Fruit fly (Drosophila melanogaster) whole organism, embryonic: ENCODE measurements around the gene term.

ENCODE experiments used
- Abd-B ChIP-seq: fragments of 200-800 bp; sonication (Bioruptor generic); optimal IDR thresholded peaks from 2 replicates; lab custom pipeline; 2018; ENCODE audit warnings: missing biosample characterization, mild to moderate bottlenecking, missing genetic modification characterization, moderate library complexity
- Atf-2 ChIP-seq: fragments of 200-800 bp; sonication (Bioruptor generic); optimal IDR thresholded peaks from 2 replicates; lab custom pipeline; 2016; ENCODE audit warnings: missing biosample characterization, missing genetic modification characterization
- BEAF-32 ChIP-seq: fragments of 200-800 bp; sonication (Bioruptor generic); optimal IDR thresholded peaks from 3 replicates; lab custom pipeline; 2017; ENCODE audit warnings: missing biosample characterization, missing genetic modification characterization, mild to moderate bottlenecking, moderate library complexity, missing genetic modification reagents
- Bdp1 ChIP-seq: fragments of 200-800 bp; sonication (Bioruptor generic); optimal IDR thresholded peaks from 3 replicates; lab custom pipeline; 2016; ENCODE audit warnings: missing biosample characterization, missing genetic modification characterization
- CG11085 ChIP-seq: fragments of 200-800 bp; sonication (Bioruptor generic); IDR thresholded peaks from 2 replicates; pipeline ENCODE4 v1.3.6; 2022; ENCODE audit warnings: missing biosample characterization, missing genetic modification characterization
- CG12071 ChIP-seq: fragments of 200-800 bp; sonication (Bioruptor generic); optimal IDR thresholded peaks from 3 replicates; lab custom pipeline; 2018; ENCODE audit warnings: missing biosample characterization, mild to moderate bottlenecking, missing genetic modification characterization
- CG12104 ChIP-seq: fragments of 200-800 bp; sonication (Bioruptor generic); optimal IDR thresholded peaks from 3 replicates; lab custom pipeline; 2016; ENCODE audit warnings: missing biosample characterization, missing genetic modification characterization
- CG12219 ChIP-seq: fragments of 200-800 bp; sonication (Bioruptor generic); optimal IDR thresholded peaks from 3 replicates; lab custom pipeline; 2018; ENCODE audit warnings: missing biosample characterization, mild to moderate bottlenecking, missing genetic modification characterization
- CG13775 ChIP-seq: fragments of 200-800 bp; sonication (Bioruptor generic); optimal IDR thresholded peaks from 3 replicates; lab custom pipeline; 2017; ENCODE audit warnings: missing biosample characterization, mild to moderate bottlenecking, missing genetic modification characterization
- CG14860 ChIP-seq: fragments of 200-800 bp; sonication (Bioruptor generic); IDR thresholded peaks from 3 replicates; pipeline ENCODE4 v1.3.6; 2022; ENCODE audit warnings: missing biosample characterization, missing genetic modification characterization; ENCODE audit not compliant: partially characterized antibody
- CG1529 ChIP-seq: fragments of 200-800 bp; sonication (Bioruptor generic); optimal IDR thresholded peaks from 3 replicates; lab custom pipeline; 2018; ENCODE audit warnings: missing biosample characterization, missing genetic modification characterization
- CG15696 ChIP-seq: fragments of 200-800 bp; sonication (Bioruptor generic); optimal IDR thresholded peaks from 2 replicates; lab custom pipeline; 2019; ENCODE audit warnings: missing biosample characterization, mild to moderate bottlenecking, missing genetic modification characterization, moderate library complexity
- CG16863 ChIP-seq: fragments of 200-800 bp; sonication (Bioruptor generic); optimal IDR thresholded peaks from 3 replicates; lab custom pipeline; 2016; ENCODE audit warnings: missing biosample characterization, missing genetic modification characterization
- CG17186 ChIP-seq: fragments of 200-800 bp; sonication (Bioruptor generic); optimal IDR thresholded peaks from 3 replicates; lab custom pipeline; 2017; ENCODE audit warnings: missing biosample characterization, missing genetic modification reagents, missing genetic modification characterization
- CG17361 ChIP-seq: fragments of 200-800 bp; sonication (Bioruptor generic); IDR thresholded peaks from 3 replicates; pipeline ENCODE4 v1.3.6; 2022; ENCODE audit warnings: missing biosample characterization, missing genetic modification characterization
- CG18599 ChIP-seq: fragments of 200-800 bp; sonication (Bioruptor generic); optimal IDR thresholded peaks from 3 replicates; lab custom pipeline; 2017; ENCODE audit warnings: missing biosample characterization, missing genetic modification characterization, mild to moderate bottlenecking, moderate library complexity, missing genetic modification reagents
- CG18619 ChIP-seq: fragments of 200-800 bp; sonication (Bioruptor generic); optimal IDR thresholded peaks from 3 replicates; lab custom pipeline; 2017; ENCODE audit warnings: missing biosample characterization, mild to moderate bottlenecking, missing genetic modification characterization
- CG2199 ChIP-seq: fragments of 200-800 bp; sonication (Bioruptor generic); IDR thresholded peaks from 3 replicates; pipeline ENCODE4 v1.3.6; 2022; ENCODE audit warnings: missing biosample characterization, missing genetic modification characterization
- CG32772 ChIP-seq: fragments of 200-800 bp; sonication (Bioruptor generic); IDR thresholded peaks from 2 replicates; pipeline ENCODE4 v1.3.6; 2022; ENCODE audit warnings: missing biosample characterization, missing genetic modification characterization
- CG33213 ChIP-seq: fragments of 200-800 bp; sonication (Bioruptor generic); optimal IDR thresholded peaks from 3 replicates; lab custom pipeline; 2016; ENCODE audit warnings: missing biosample characterization, missing genetic modification characterization
- CG4617 ChIP-seq: fragments of 200-800 bp; sonication (Bioruptor generic); optimal IDR thresholded peaks from 3 replicates; lab custom pipeline; 2016; ENCODE audit warnings: missing biosample characterization, missing genetic modification characterization, borderline replicate concordance
- CG8089 ChIP-seq: fragments of 200-800 bp; sonication (Bioruptor generic); optimal IDR thresholded peaks from 3 replicates; lab custom pipeline; 2016; ENCODE audit warnings: missing biosample characterization, missing genetic modification characterization
- CG8290 ChIP-seq, 3 experiments: fragments of 200-800 bp; sonication (Bioruptor generic); optimal IDR thresholded peaks; 2 replicates each; lab custom pipeline; 2016 to 2019; ENCODE audit warnings: missing biosample characterization in 3 of 3, missing genetic modification characterization in 3 of 3, mild to moderate bottlenecking in 2 of 3, moderate library complexity in 1 of 3
- CG8359 ChIP-seq: fragments of 200-800 bp; sonication (Bioruptor generic); optimal IDR thresholded peaks from 2 replicates; lab custom pipeline; 2017; ENCODE audit warnings: missing biosample characterization, mild to moderate bottlenecking, missing genetic modification characterization, borderline replicate concordance
- CkIIα-i1 ChIP-seq: fragments of 200-800 bp; sonication (Bioruptor generic); IDR thresholded peaks from 2 replicates; pipeline ENCODE4 v1.3.6; 2022; ENCODE audit warnings: missing biosample characterization, missing genetic modification characterization
- CoRest ChIP-seq: fragments of 200-800 bp; sonication (Bioruptor generic); optimal IDR thresholded peaks from 3 replicates; lab custom pipeline; 2018; ENCODE audit warnings: missing biosample characterization, mild to moderate bottlenecking, missing genetic modification characterization, moderate library complexity
- D ChIP-seq, 2 experiments: fragments of 200-800 bp in 1 of 2; fragments of >200 bp in 1 of 2; sonication (Bioruptor generic) in 1 of 2; optimal IDR thresholded peaks; 2 replicates in 1 of 2; 3 replicates in 1 of 2; lab custom pipeline; 2017; ENCODE audit warnings: mild to moderate bottlenecking in 1 of 2, missing biosample characterization in 1 of 2, missing genetic modification characterization in 1 of 2, missing genetic modification reagents in 1 of 2
- D19B ChIP-seq: fragments of 200-800 bp; sonication (Bioruptor generic); optimal IDR thresholded peaks from 2 replicates; lab custom pipeline; 2017; ENCODE audit warnings: missing biosample characterization, mild to moderate bottlenecking, missing genetic modification characterization
- Dip3 ChIP-seq: fragments of 200-800 bp; sonication (Bioruptor generic); optimal IDR thresholded peaks from 3 replicates; lab custom pipeline; 2016; ENCODE audit warnings: missing biosample characterization, missing genetic modification characterization
- Fer3 ChIP-seq: fragments of 200-800 bp; sonication (Bioruptor generic); optimal IDR thresholded peaks from 2 replicates; lab custom pipeline; 2018; ENCODE audit warnings: missing biosample characterization, mild to moderate bottlenecking, missing genetic modification characterization, moderate library complexity
- Mad ChIP-seq: fragments of 200-800 bp; sonication (Bioruptor generic); optimal IDR thresholded peaks from 2 replicates; lab custom pipeline; 2016; ENCODE audit warnings: missing biosample characterization, missing genetic modification characterization
- Nf-YC ChIP-seq: fragments of 200-800 bp; optimal IDR thresholded peaks from 3 replicates; lab custom pipeline; 2019; ENCODE audit warnings: missing biosample characterization, mild to moderate bottlenecking, missing genetic modification characterization, moderate library complexity
- Oaz ChIP-seq: fragments of 200-800 bp; sonication (Bioruptor generic); IDR thresholded peaks from 2 replicates; pipeline ENCODE4 v1.3.6; 2022; ENCODE audit warnings: missing biosample characterization, missing genetic modification characterization
- Scr ChIP-seq: fragments of 200-800 bp; sonication (Bioruptor generic); IDR thresholded peaks from 2 replicates; pipeline ENCODE4 v1.3.6; 2022; ENCODE audit warnings: missing biosample characterization, missing genetic modification characterization; ENCODE audit not compliant: partially characterized antibody
- bab2 ChIP-seq: fragments of 200-800 bp; sonication (Bioruptor generic); optimal IDR thresholded peaks from 2 replicates; lab custom pipeline; 2016; ENCODE audit warnings: missing biosample characterization, missing genetic modification characterization
- chn ChIP-seq: fragments of 200-800 bp; sonication (Bioruptor generic); optimal IDR thresholded peaks from 2 replicates; lab custom pipeline; 2016; ENCODE audit warnings: missing biosample characterization, missing genetic modification characterization
- dysf ChIP-seq: fragments of 200-800 bp; sonication (Bioruptor generic); IDR thresholded peaks from 3 replicates; pipeline ENCODE4 v1.3.6; 2022; ENCODE audit warnings: missing biosample characterization, missing genetic modification characterization
- eyg ChIP-seq: fragments of 200-800 bp; sonication (Bioruptor generic); optimal IDR thresholded peaks from 3 replicates; lab custom pipeline; 2016; ENCODE audit warnings: missing biosample characterization, missing genetic modification characterization
- fd64A ChIP-seq: fragments of 200-800 bp; sonication (Bioruptor generic); optimal IDR thresholded peaks from 3 replicates; lab custom pipeline; 2018; ENCODE audit warnings: missing biosample characterization, mild to moderate bottlenecking, missing genetic modification characterization
- insv ChIP-seq, 2 experiments: fragments of 200-800 bp; sonication (Bioruptor generic); optimal IDR thresholded peaks; 3 replicates each; lab custom pipeline; 2016 to 2018; ENCODE audit warnings: missing biosample characterization in 2 of 2, missing genetic modification characterization in 2 of 2
- onecut ChIP-seq: fragments of 200-800 bp; sonication (Bioruptor generic); IDR thresholded peaks from 2 replicates; pipeline ENCODE4 v1.3.6; 2022; ENCODE audit warnings: missing biosample characterization, missing genetic modification characterization
- otp ChIP-seq: fragments of 200-800 bp; sonication (Bioruptor generic); IDR thresholded peaks from 3 replicates; pipeline ENCODE4, ENCODE4 v1.3.6; 2022; ENCODE audit warnings: missing biosample characterization, missing genetic modification characterization
- pfk ChIP-seq: fragments of 200-800 bp; sonication (Bioruptor generic); optimal IDR thresholded peaks from 2 replicates; lab custom pipeline; 2018; ENCODE audit warnings: missing biosample characterization, mild to moderate bottlenecking, missing genetic modification characterization, moderate library complexity
- ro ChIP-seq: fragments of 200-800 bp; sonication (Bioruptor generic); IDR thresholded peaks from 2 replicates; pipeline ENCODE4 v1.3.6; 2022; ENCODE audit warnings: missing biosample characterization, missing genetic modification characterization
- run ChIP-seq: fragments of 200-800 bp; sonication (Bioruptor generic); optimal IDR thresholded peaks from 3 replicates; lab custom pipeline; 2018; ENCODE audit warnings: missing biosample characterization, mild to moderate bottlenecking, missing genetic modification characterization
- salm ChIP-seq: fragments of 200-800 bp; sonication (Bioruptor generic); optimal IDR thresholded peaks from 2 replicates; lab custom pipeline; 2018; ENCODE audit warnings: missing biosample characterization, mild to moderate bottlenecking, missing genetic modification characterization
- tap ChIP-seq: fragments of 200-800 bp; optimal IDR thresholded peaks from 3 replicates; lab custom pipeline; 2019; ENCODE audit warnings: missing biosample characterization, mild to moderate bottlenecking, missing genetic modification characterization, moderate library complexity
- usp ChIP-seq: fragments of >200 bp; optimal IDR thresholded peaks from 2 replicates; lab custom pipeline; 2017; ENCODE audit warnings: missing biosample characterization, missing genetic modification characterization

term gene

dm6 chr3L:18620988-18621734 lies 27.6 kb upstream of the term start (continued):
- peak; percentile 64 for TF ChIP-seq CG18599 (GFP tag; lab: Kevin White, UChicago)
- no peak for TF ChIP-seq CG18619 (GFP tag; lab: Kevin White, UChicago)
- TF ChIP-seq CG16863 (GFP tag; lab: Kevin White, UChicago): peak; percentile 20
- peak; percentile 30 for TF ChIP-seq Mad (GFP tag; lab: Kevin White, UChicago)
- TF ChIP-seq ro (GFP tag; lab: Robert Waterston, UW): no peak
- TF ChIP-seq CG17186 (GFP tag; lab: Kevin White, UChicago): peak; percentile 43
- no peak for TF ChIP-seq Oaz (GFP tag; lab: Robert Waterston, UW)
- TF ChIP-seq salm (tag; lab: Kevin White, UChicago): no peak
- no peak for TF ChIP-seq CkIIα-i1 (GFP tag; lab: Robert Waterston, UW)
- TF ChIP-seq Scr: peak; percentile 75
- TF ChIP-seq Abd-B (GFP tag; lab: Kevin White, UChicago): no peak
- peak; percentile 20 for TF ChIP-seq Dip3
- no peak for TF ChIP-seq pfk (GFP tag; lab: Kevin White, UChicago)
- TF ChIP-seq eyg (GFP tag; lab: Kevin White, UChicago): no peak
- no peak for TF ChIP-seq CG12219 (GFP tag; lab: Kevin White, UChicago)
- peak; percentile 76 for TF ChIP-seq BEAF-32 (GFP tag; lab: Kevin White, UChicago)
- peak; percentile 39 for TF ChIP-seq CoRest (tag; lab: Kevin White, UChicago)
- TF ChIP-seq CG12071 (GFP tag; lab: Kevin White, UChicago): peak; percentile 67
- TF ChIP-seq otp (GFP tag; lab: Robert Waterston, UW): peak; percentile 71; the same call in 1 of the 3 replicates
- TF ChIP-seq bab2 (GFP tag; lab: Kevin White, UChicago): peak; percentile 42
- peak; percentile 32 for TF ChIP-seq Fer3
- TF ChIP-seq Atf-2 (GFP tag; lab: Kevin White, UChicago): no peak
- TF ChIP-seq usp (GFP tag; lab: Kevin White, UChicago): no peak
- peak; percentile 6 for TF ChIP-seq CG13775 (GFP tag; lab: Kevin White, UChicago)
- no peak for TF ChIP-seq CG32772 (GFP tag; lab: Robert Waterston, UW)
- TF ChIP-seq CG4617 (GFP tag; lab: Kevin White, UChicago): no peak
- no peak for TF ChIP-seq CG1529 (GFP tag; lab: Kevin White, UChicago)
- TF ChIP-seq onecut (GFP tag; lab: Robert Waterston, UW): peak; percentile 49
- no peak for TF ChIP-seq D (optimal IDR thresholded peaks at IDR 0.05; lab: Kevin White, UChicago)
- TF ChIP-seq D (GFP tag; optimal IDR thresholded peaks at IDR 0.05; lab: Kevin White, UChicago): peak; percentile 3
- TF ChIP-seq CG12104: no peak
- TF ChIP-seq CG8089 (GFP tag; lab: Kevin White, UChicago): peak; percentile 0
- TF ChIP-seq CG33213 (GFP tag; lab: Kevin White, UChicago): peak; percentile 44
- no peak for TF ChIP-seq fd64A (GFP tag; lab: Kevin White, UChicago)
- TF ChIP-seq chn (GFP tag; lab: Kevin White, UChicago): peak; percentile 55
- peak; percentile 47 for TF ChIP-seq tap (tag; lab: Kevin White, UChicago)
- no peak for TF ChIP-seq CG11085 (GFP tag; lab: Robert Waterston, UW)
- TF ChIP-seq Bdp1 (GFP tag; lab: Kevin White, UChicago): peak; percentile 27
- TF ChIP-seq dysf (GFP tag; lab: Robert Waterston, UW): peak; percentile 53; the same call in 1 of the 3 replicates
- TF ChIP-seq CG17361 (GFP tag; lab: Robert Waterston, UW): no peak
- TF ChIP-seq CG14860: peak; percentile 9; the same call in 1 of the 3 replicates
- TF ChIP-seq insv (GFP tag; optimal IDR thresholded peaks at IDR 0.05; lab: Kevin White, UChicago): no peak
- TF ChIP-seq CG15696 (tag; lab: Kevin White, UChicago): no peak
- peak; percentile 80 for TF ChIP-seq CG8290 (GFP tag; optimal IDR thresholded peaks at IDR 0.05; lab: Kevin White, UChicago)
- peak; percentile 81 to 94 for TF ChIP-seq CG8290 (tag; optimal IDR thresholded peaks at IDR 0.05; lab: Kevin White, UChicago)
- no peak for TF ChIP-seq D19B
- no peak for TF ChIP-seq run (tag; lab: Kevin White, UChicago)
- no peak for TF ChIP-seq CG2199 (GFP tag; lab: Robert Waterston, UW)
- TF ChIP-seq Nf-YC: no peak
- TF ChIP-seq CG8359 (GFP tag; lab: Kevin White, UChicago): no peak
